Worm (Caenorhabditis elegans) whole organism, L1 larva: ENCODE results near the gene F33C8.2.

Source experiments
- aha-1 ChIP-seq: fragments of 150-350 bp; optimal IDR thresholded peaks from 2 replicates; lab custom pipeline; 2014; ENCODE audit warnings: missing biosample characterization, missing genetic modification characterization
- egl-27 ChIP-seq, 2 experiments: fragments of 150-350 bp in 1 of 2; sonication (generic microtip); optimal IDR thresholded peaks; 3 replicates each; lab custom pipeline; 2017 to 2018; ENCODE audit warnings: missing biosample characterization in 2 of 2, missing genetic modification characterization in 2 of 2, missing genetic modification reagents in 2 of 2
- hpl-2 ChIP-seq: fragments of 150-350 bp; optimal IDR thresholded peaks from 2 replicates; lab custom pipeline; 2014; ENCODE audit warnings: missing biosample characterization, missing genetic modification reagents, missing genetic modification characterization
- mdl-1 ChIP-seq, 2 experiments: fragments of 150-350 bp; optimal IDR thresholded peaks; 2 replicates each; lab custom pipeline; 2014 to 2017; ENCODE audit warnings: missing biosample characterization in 2 of 2, missing genetic modification characterization in 2 of 2, inconsistent platforms in 1 of 2
- mep-1 ChIP-seq: fragments of 150-350 bp; optimal IDR thresholded peaks from 2 replicates; lab custom pipeline; 2014; ENCODE audit warnings: missing biosample characterization, missing genetic modification characterization
- snpc-4 ChIP-seq: fragments of 150-350 bp; optimal IDR thresholded peaks from 2 replicates; lab custom pipeline; 2014; ENCODE audit warnings: missing biosample characterization, missing genetic modification characterization
- ztf-11 ChIP-seq, 2 experiments: sonication (generic microtip); optimal IDR thresholded peaks; 2 replicates each; lab custom pipeline; 2016 to 2017; ENCODE audit warnings: missing genetic modification characterization in 2 of 2, missing biosample characterization in 1 of 2, missing compliant biosample characterization in 1 of 2

DNA sequence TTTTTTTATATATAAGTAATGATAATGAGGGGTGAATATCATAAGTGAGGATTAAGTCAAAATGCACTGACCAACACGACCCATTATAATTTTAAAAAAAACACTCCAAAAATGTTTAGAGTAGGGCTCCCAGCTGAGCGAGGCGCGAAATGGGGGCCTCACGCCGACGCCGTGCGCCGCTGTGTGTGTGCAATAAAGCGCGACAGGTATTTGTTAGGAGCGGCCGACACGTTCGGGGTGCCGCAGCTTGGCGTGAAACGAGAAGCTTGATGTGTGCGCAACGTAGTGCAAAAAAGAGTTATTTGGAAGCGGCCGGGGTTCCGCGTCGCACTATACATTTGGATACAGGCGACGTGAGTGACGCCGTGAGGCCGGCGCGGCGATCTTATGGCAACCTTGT lies 3.7 kb downstream of the F33C8.2 start:
- TF ChIP-seq mdl-1 (tag; optimal IDR thresholded peaks at IDR 0.05; lab: Kevin White, UChicago): no peak
- no peak for TF ChIP-seq snpc-4 (tag; lab: Kevin White, UChicago)
- no peak for TF ChIP-seq ztf-11 (tag; optimal IDR thresholded peaks at IDR 0.05; lab: Kevin White, UChicago)
- TF ChIP-seq aha-1 (tag; lab: Kevin White, UChicago): no peak
- TF ChIP-seq mep-1: no peak
- TF ChIP-seq egl-27 (tag; optimal IDR thresholded peaks at IDR 0.05; lab: Kevin White, UChicago): no peak
- TF ChIP-seq hpl-2 (GFP tag; lab: Kevin White, UChicago): no peak
